Worm (Caenorhabditis elegans): ENCODE results near the gene ZK1320.3.

DNA sequence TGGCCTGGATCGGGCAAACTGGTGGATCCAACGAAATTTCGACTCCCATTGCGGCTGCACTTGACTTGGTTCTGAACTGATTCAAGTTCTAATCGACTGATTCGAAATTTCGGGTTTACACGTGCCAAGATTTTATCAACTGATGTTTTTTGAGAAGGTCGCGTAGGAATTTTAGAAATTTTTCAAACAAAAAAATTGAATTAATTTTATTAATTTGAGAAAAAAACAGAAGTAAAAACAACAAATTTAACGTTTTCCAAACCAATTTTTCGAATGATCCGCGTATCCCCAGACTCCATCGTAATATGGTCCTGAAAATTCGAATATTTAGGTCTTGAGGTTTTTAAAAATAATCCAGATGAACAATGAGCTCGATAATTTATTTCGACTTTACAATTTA lies 7.3 kb downstream of the ZK1320.3 start, which contains the start of gene ZK1307.3:
- TF ChIP-seq him-1 (tag; optimal IDR thresholded peaks at IDR 0.05) (no peak), W03F9.2 (tag; optimal IDR thresholded peaks at IDR 0.05) (no peak)

All from whole organism, L4/young adult.